Worm (Caenorhabditis elegans) whole organism, late embryonic: ENCODE measurements around the gene C35A5.6.

Experiments
- F13H6.1 ChIP-seq: sonication (generic microtip); optimal IDR thresholded peaks from 2 replicates; lab custom pipeline; 2016; ENCODE audit warnings: missing genetic modification characterization, missing compliant biosample characterization
- Y22D7AL.16 ChIP-seq: sonication (generic microtip); optimal IDR thresholded peaks from 2 replicates; lab custom pipeline; 2016; ENCODE audit warnings: missing genetic modification characterization, missing compliant biosample characterization
- ama-1 ChIP-seq: fragments of 150-350 bp; optimal IDR thresholded peaks from 2 replicates; lab custom pipeline; 2014
- ceh-22 ChIP-seq: sonication (generic microtip); optimal IDR thresholded peaks from 2 replicates; lab custom pipeline; 2017; ENCODE audit warnings: missing biosample characterization, missing genetic modification characterization
- ceh-9 ChIP-seq: sonication (generic microtip); optimal IDR thresholded peaks from 2 replicates; lab custom pipeline; 2016; ENCODE audit warnings: mild to moderate bottlenecking, missing genetic modification characterization, inconsistent platforms, missing compliant biosample characterization
- che-1 ChIP-seq: sonication (generic microtip); optimal IDR thresholded peaks from 2 replicates; lab custom pipeline; 2016; ENCODE audit warnings: mild to moderate bottlenecking, missing genetic modification characterization, missing compliant biosample characterization
- dmd-4 ChIP-seq: sonication (generic microtip); optimal IDR thresholded peaks from 2 replicates; lab custom pipeline; 2016; ENCODE audit warnings: borderline replicate concordance, missing genetic modification characterization, missing compliant biosample characterization
- dve-1 ChIP-seq: sonication (generic microtip); optimal IDR thresholded peaks from 2 replicates; lab custom pipeline; 2017; ENCODE audit warnings: antibody characterized with exemption, mild to moderate bottlenecking, missing genetic modification characterization, missing compliant biosample characterization
- pha-4 ChIP-seq: fragments of 150-350 bp; optimal IDR thresholded peaks from 2 replicates; lab custom pipeline; 2018; ENCODE audit warnings: missing biosample characterization, missing genetic modification reagents, missing genetic modification characterization
- sox-4 ChIP-seq: sonication (generic microtip); optimal IDR thresholded peaks from 2 replicates; lab custom pipeline; 2017; ENCODE audit warnings: mild to moderate bottlenecking, missing genetic modification characterization, inconsistent platforms, missing compliant biosample characterization
- tbx-2 ChIP-seq: sonication (generic microtip); optimal IDR thresholded peaks from 2 replicates; lab custom pipeline; 2016; ENCODE audit warnings: missing genetic modification characterization, missing compliant biosample characterization
- tbx-7 ChIP-seq: sonication (generic microtip); optimal IDR thresholded peaks from 2 replicates; lab custom pipeline; 2016; ENCODE audit warnings: missing genotype, missing genetic modification characterization, missing compliant biosample characterization
- unc-3 ChIP-seq, 2 experiments: fragments of 200-800 bp in 1 of 2; sonication (Bioruptor generic) in 1 of 2; sonication (generic microtip) in 1 of 2; conservative IDR thresholded peaks in 1 of 2; optimal IDR thresholded peaks in 1 of 2; 2 replicates each; pipeline versions ENCODE4 v1.3.6 to Lab custom; 2016 to 2022; ENCODE audit warnings: missing compliant biosample characterization in 2 of 2, missing genetic modification characterization in 2 of 2, missing genetic modification reagents in 1 of 2
- unc-55 ChIP-seq: sonication (generic microtip); optimal IDR thresholded peaks from 2 replicates; lab custom pipeline; 2017; ENCODE audit warnings: missing biosample characterization, missing genetic modification reagents, missing genetic modification characterization

DNA sequence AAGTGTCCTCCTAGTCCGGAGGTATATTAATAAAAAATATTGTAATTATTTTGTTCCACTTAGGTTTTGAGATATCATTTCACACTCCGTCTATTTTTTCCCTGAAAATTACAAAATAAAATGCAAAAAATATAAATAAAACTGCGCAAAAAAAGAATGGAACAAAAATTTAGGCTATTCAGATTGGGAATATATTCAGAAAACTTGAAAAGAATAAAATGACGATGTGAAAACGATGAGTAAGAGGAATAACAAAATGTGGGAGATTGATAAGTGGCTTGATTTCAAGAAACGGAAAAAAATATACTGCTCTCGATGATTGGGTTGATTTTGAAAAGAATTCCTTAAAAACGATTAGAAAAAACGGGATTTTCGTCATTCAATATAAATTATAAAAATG is 5.3 kb downstream of the C35A5.6 start, which contains the start of gene dmsr-8:
- TF ChIP-seq ceh-22 (tag; lab: Kevin White, UChicago) (no peak), Y22D7AL.16 (no peak), pha-4 (tag; lab: Kevin White, UChicago) (no peak), unc-3 (GFP tag; conservative IDR thresholded peaks at IDR 0.05; lab: Robert Waterston, UW) (no peak), unc-3 (tag; optimal IDR thresholded peaks at IDR 0.05; lab: Kevin White, UChicago) (no peak), sox-4 (tag; lab: Kevin White, UChicago) (no peak), dve-1 (tag; lab: Kevin White, UChicago) (no peak), ama-1 (lab: Kevin White, UChicago) (no peak), tbx-2 (tag; lab: Kevin White, UChicago) (no peak), tbx-7 (tag; lab: Kevin White, UChicago) (no peak), che-1 (no peak), dmd-4 (tag; lab: Kevin White, UChicago) (no peak), unc-55 (GFP tag; lab: Kevin White, UChicago) (no peak), F13H6.1 (tag; lab: Kevin White, UChicago) (no peak), ceh-9 (tag; lab: Kevin White, UChicago) (no peak)
